Worm (Caenorhabditis elegans) whole organism, L4 larva: ENCODE data around the gene gst-34.

ENCODE experiments used
- ZK337.2 ChIP-seq: fragments of 200-800 bp; sonication (Bioruptor generic); IDR thresholded peaks from 2 replicates; pipeline ENCODE4 v1.3.6; 2022; ENCODE audit warnings: missing genetic modification reagents, missing genetic modification characterization, missing compliant biosample characterization
- aha-1 ChIP-seq: fragments of 150-350 bp; peaks from one replicate; lab custom pipeline; 2014; ENCODE audit warnings: missing biosample characterization, missing genetic modification characterization
- ama-1 ChIP-seq: fragments of 150-350 bp; optimal IDR thresholded peaks from 2 replicates; lab custom pipeline; 2014; ENCODE audit warnings: inconsistent platforms, mixed read lengths
- arid-1 ChIP-seq: fragments of 200-800 bp; sonication (Bioruptor generic); conservative IDR thresholded peaks from 2 replicates; pipeline ENCODE4 v1.3.6; 2022; ENCODE audit warnings: missing genetic modification reagents, missing genetic modification characterization, missing compliant biosample characterization
- ceh-62 ChIP-seq: sonication (generic microtip); optimal IDR thresholded peaks from 2 replicates; lab custom pipeline; 2017; ENCODE audit warnings: missing biosample characterization, missing genetic modification characterization
- daf-12 ChIP-seq: fragments of 150-350 bp; optimal IDR thresholded peaks from 2 replicates; lab custom pipeline; 2014; ENCODE audit warnings: missing biosample characterization, missing genetic modification reagents, missing genetic modification characterization
- daf-16 ChIP-seq, 3 experiments: sonication (generic microtip); optimal IDR thresholded peaks; 2 replicates each; lab custom pipeline; 2016 to 2017; ENCODE audit warnings: missing genetic modification characterization in 3 of 3, missing genetic modification reagents in 3 of 3, mild to moderate bottlenecking in 2 of 3, missing compliant biosample characterization in 2 of 3, missing biosample characterization in 1 of 3, moderate library complexity in 1 of 3
- dmd-8 ChIP-seq: fragments of 200-800 bp; sonication (Bioruptor generic); IDR thresholded peaks from 2 replicates; pipeline ENCODE4 v1.3.6; 2022; ENCODE audit warnings: missing genetic modification characterization, missing compliant biosample characterization
- dmd-9 ChIP-seq: fragments of 200-800 bp; sonication (Bioruptor generic); IDR thresholded peaks from 2 replicates; pipeline ENCODE4 v1.3.6; 2022; ENCODE audit warnings: missing genetic modification reagents, missing genetic modification characterization, missing compliant biosample characterization
- egl-43 ChIP-seq: fragments of 200-800 bp; sonication (Bioruptor generic); IDR thresholded peaks from 2 replicates; pipeline ENCODE4 v1.3.6; 2022; ENCODE audit warnings: missing genetic modification reagents, missing genetic modification characterization, missing compliant biosample characterization
- hlh-11 ChIP-seq: fragments of 200-800 bp; sonication (Bioruptor generic); optimal IDR thresholded peaks from 2 replicates; lab custom pipeline; 2018; ENCODE audit warnings: mild to moderate bottlenecking, missing genetic modification characterization, missing compliant biosample characterization
- hmg-1.1 ChIP-seq: fragments of 200-800 bp; sonication (Bioruptor generic); IDR thresholded peaks from 2 replicates; pipeline ENCODE4 v1.3.6; 2022; ENCODE audit warnings: missing genetic modification reagents, missing genetic modification characterization, missing compliant biosample characterization
- jun-1 ChIP-seq: fragments of 150-350 bp; optimal IDR thresholded peaks from 2 replicates; lab custom pipeline; 2014; ENCODE audit warnings: missing biosample characterization, missing genetic modification reagents, missing genetic modification characterization
- lin-38 ChIP-seq: fragments of 200-800 bp; sonication (Bioruptor generic); IDR thresholded peaks from 2 replicates; pipeline ENCODE4 v1.3.6; 2022; ENCODE audit warnings: missing genetic modification reagents, missing genetic modification characterization, missing compliant biosample characterization
- lir-3 ChIP-seq: sonication (generic microtip); optimal IDR thresholded peaks from 2 replicates; lab custom pipeline; 2016; ENCODE audit warnings: mild to moderate bottlenecking, missing genetic modification characterization, missing compliant biosample characterization
- madf-9 ChIP-seq: fragments of 200-800 bp; sonication (Bioruptor generic); conservative IDR thresholded peaks from 2 replicates; pipeline ENCODE4 v1.3.6; 2022; ENCODE audit warnings: missing genetic modification reagents, missing genetic modification characterization, missing compliant biosample characterization
- mdt-29 ChIP-seq: fragments of 200-800 bp; sonication (Bioruptor generic); IDR thresholded peaks from 2 replicates; pipeline ENCODE4 v1.3.6; 2022; ENCODE audit warnings: missing genetic modification reagents, missing genetic modification characterization, missing compliant biosample characterization
- mep-1 ChIP-seq: fragments of 150-350 bp; sonication (generic microtip); optimal IDR thresholded peaks from 3 replicates; lab custom pipeline; 2014; ENCODE audit warnings: missing biosample characterization, missing genetic modification characterization
- mes-2 ChIP-seq: sonication (generic microtip); optimal IDR thresholded peaks from 2 replicates; lab custom pipeline; 2016; ENCODE audit warnings: missing genotype, mild to moderate bottlenecking, missing genetic modification characterization, missing compliant biosample characterization; ENCODE audit not compliant: poor library complexity, severe bottlenecking
- mxl-2 ChIP-seq: fragments of 200-800 bp; sonication (Bioruptor generic); conservative IDR thresholded peaks from 2 replicates; pipeline ENCODE4 v1.3.6; 2022; ENCODE audit warnings: missing genetic modification reagents, missing genetic modification characterization, missing compliant biosample characterization
- mxl-3 ChIP-seq: fragments of 200-800 bp; sonication (Bioruptor generic); optimal IDR thresholded peaks from 2 replicates; lab custom pipeline; 2018; ENCODE audit warnings: mild to moderate bottlenecking, missing genetic modification characterization, missing compliant biosample characterization
- nhr-11 ChIP-seq: fragments of 150-350 bp; optimal IDR thresholded peaks from 2 replicates; lab custom pipeline; 2014; ENCODE audit warnings: missing biosample characterization, missing genetic modification characterization
- nhr-42 ChIP-seq: fragments of 200-800 bp; sonication (Bioruptor generic); IDR thresholded peaks from 2 replicates; pipeline ENCODE4 v1.3.6; 2022; ENCODE audit warnings: missing genetic modification characterization, missing compliant biosample characterization
- nhr-77 ChIP-seq: fragments of 150-350 bp; optimal IDR thresholded peaks from 2 replicates; lab custom pipeline; 2014; ENCODE audit warnings: missing biosample characterization, missing genetic modification characterization
- pha-4 ChIP-seq, 2 experiments: fragments of 150-350 bp in 1 of 2; fragments of 200-800 bp in 1 of 2; sonication (Bioruptor generic) in 1 of 2; IDR thresholded peaks in 1 of 2; optimal IDR thresholded peaks in 1 of 2; 2 replicates each; pipeline versions ENCODE4 v1.3.6 to Lab custom; 2014 to 2022; ENCODE audit warnings: missing genetic modification characterization in 2 of 2, missing genetic modification reagents in 2 of 2, missing biosample characterization in 1 of 2, missing compliant biosample characterization in 1 of 2
- rbr-2 ChIP-seq: sonication (generic microtip); optimal IDR thresholded peaks from 2 replicates; lab custom pipeline; 2016; ENCODE audit warnings: missing genotype, missing genetic modification characterization, missing compliant biosample characterization
- set-16 ChIP-seq: fragments of 200-800 bp; sonication (Bioruptor generic); IDR thresholded peaks from 2 replicates; pipeline ENCODE4 v1.3.6; 2022; ENCODE audit warnings: missing genetic modification reagents, missing genetic modification characterization, missing compliant biosample characterization
- tag-97 ChIP-seq: fragments of 200-800 bp; sonication (Bioruptor generic); IDR thresholded peaks from 2 replicates; pipeline ENCODE4 v1.3.6; 2022; ENCODE audit warnings: missing genetic modification characterization, missing compliant biosample characterization
- unc-130 ChIP-seq: sonication (generic microtip); optimal IDR thresholded peaks from 2 replicates; lab custom pipeline; 2016; ENCODE audit warnings: missing genetic modification reagents, missing genetic modification characterization, missing compliant biosample characterization
- unc-62 ChIP-seq, 3 experiments: fragments of 150-350 bp in 1 of 3; sonication (generic microtip); optimal IDR thresholded peaks in 2 of 3; peaks in 1 of 3; 1 replicate in 1 of 3; 2 replicates in 2 of 3; lab custom pipeline; 2014 to 2017; ENCODE audit warnings: missing biosample characterization in 3 of 3, missing genetic modification characterization in 3 of 3, missing genetic modification reagents in 3 of 3, missing genotype in 1 of 3
- vab-7 ChIP-seq: fragments of 200-800 bp; sonication (Bioruptor generic); IDR thresholded peaks from 2 replicates; pipeline ENCODE4 v1.3.6; 2022; ENCODE audit warnings: missing genetic modification reagents, missing genetic modification characterization, missing compliant biosample characterization
- zip-11 ChIP-seq: fragments of 200-800 bp; sonication (Bioruptor generic); IDR thresholded peaks from 2 replicates; pipeline ENCODE4 v1.3.6; 2022; ENCODE audit warnings: missing genetic modification characterization, missing compliant biosample characterization
- ztf-11 ChIP-seq: fragments of 150-350 bp; optimal IDR thresholded peaks from 2 replicates; lab custom pipeline; 2014; ENCODE audit warnings: missing biosample characterization, missing genetic modification characterization

Gene gst-34

ce11 chrII:15220116-15220515 lies 37.1 kb upstream of the gst-34 start:
- TF ChIP-seq nhr-42 (GFP tag; lab: Robert Waterston, UW) (0 out of 2 replicates have a peak, but pooled peaks have one; percentile 16), set-16 (GFP tag; lab: Robert Waterston, UW) (peak; percentile 88), ztf-11 (tag; lab: Kevin White, UChicago) (no peak), nhr-77 (tag; lab: Kevin White, UChicago) (no peak), mdt-29 (0 out of 2 replicates have a peak, but pooled peaks have one; percentile 7), zip-11 (GFP tag; lab: Robert Waterston, UW) (0 out of 2 replicates have a peak, but pooled peaks have one; percentile 32)

- TF ChIP-seq aha-1 (tag; lab: Kevin White, UChicago) (no peak), nhr-11 (tag; lab: Kevin White, UChicago) (no peak), set-16 (GFP tag; lab: Robert Waterston, UW) (no peak), daf-16 (GFP tag; optimal IDR thresholded peaks at IDR 0.05; lab: Kevin White, UChicago) (no peak), daf-16 (tag; optimal IDR thresholded peaks at IDR 0.05; lab: Kevin White, UChicago) (peak; percentile 6), daf-12 (tag; lab: Kevin White, UChicago) (no peak), ama-1 (lab: Kevin White, UChicago) (peak; percentile 37), unc-62 (GFP tag; optimal IDR thresholded peaks at IDR 0.05 in 1 of 2; lab: Kevin White, UChicago) (peak in 1 of 2 experiments; percentile 40), unc-62 (tag; optimal IDR thresholded peaks at IDR 0.05; lab: Kevin White, UChicago) (no peak)
Observed at ce11 chrII:15219033-15219432, 36.0 kb upstream of the gst-34 start.

ce11 chrII:15218609-15219008 lies 35.6 kb upstream of the gst-34 start:
- TF ChIP-seq nhr-42 (GFP tag; lab: Robert Waterston, UW) (peak; percentile 26; the same call in 1 of the 2 replicates), ceh-62 (tag; lab: Kevin White, UChicago) (no peak), tag-97 (GFP tag; lab: Robert Waterston, UW) (no peak), aha-1 (tag; lab: Kevin White, UChicago) (peak; percentile 5), nhr-77 (tag; lab: Kevin White, UChicago) (no peak), unc-130 (no peak), set-16 (GFP tag; lab: Robert Waterston, UW) (peak; percentile 70; the same call in 1 of the 2 replicates), jun-1 (tag; lab: Kevin White, UChicago) (no peak)

ce11 chrII:15217949-15218348 lies 34.9 kb upstream of the gst-34 start:
- no peak for TF ChIP-seq dmd-9
- TF ChIP-seq vab-7, result no peak
- TF ChIP-seq hlh-11 (tag; lab: Kevin White, UChicago), result peak; percentile 34
- TF ChIP-seq nhr-42 (GFP tag; lab: Robert Waterston, UW), result peak; percentile 53; the same call in 1 of the 2 replicates
- TF ChIP-seq egl-43 (GFP tag; lab: Robert Waterston, UW), result 0 out of 2 replicates have a peak, but pooled peaks have one; percentile 26
- TF ChIP-seq mxl-3 (GFP tag; lab: Kevin White, UChicago), result peak; percentile 18
- TF ChIP-seq arid-1 (GFP tag; lab: Robert Waterston, UW), result 0 out of 2 replicates have a peak, but pooled peaks have one; percentile 36
- peak; percentile 97 for TF ChIP-seq set-16 (GFP tag; lab: Robert Waterston, UW)
- 0 out of 2 replicates have a peak, but pooled peaks have one; percentile 20 for TF ChIP-seq madf-9 (GFP tag; lab: Robert Waterston, UW)
- no peak for TF ChIP-seq mxl-2
- no peak for TF ChIP-seq rbr-2 (tag; lab: Kevin White, UChicago)
- TF ChIP-seq pha-4 (GFP tag; IDR thresholded peaks at IDR 0.05; lab: Robert Waterston, UW), result peak; percentile 71; the same call in 1 of the 2 replicates
- TF ChIP-seq pha-4 (tag; optimal IDR thresholded peaks at IDR 0.05; lab: Kevin White, UChicago), result no peak
- TF ChIP-seq ZK337.2 (GFP tag; lab: Robert Waterston, UW), result 0 out of 2 replicates have a peak, but pooled peaks have one; percentile 27
- TF ChIP-seq, all 104 proteins: peak for 9

- peak; percentile 21 for TF ChIP-seq mes-2
- 0 out of 2 replicates have a peak, but pooled peaks have one; percentile 25 for TF ChIP-seq nhr-42 (GFP tag; lab: Robert Waterston, UW)
- no peak for TF ChIP-seq lir-3 (tag; lab: Kevin White, UChicago)
- no peak for TF ChIP-seq lin-38
- TF ChIP-seq ama-1 (lab: Kevin White, UChicago), result no peak
- TF ChIP-seq daf-12 (tag; lab: Kevin White, UChicago), result no peak
- no peak for TF ChIP-seq dmd-8 (GFP tag; lab: Robert Waterston, UW)
- TF ChIP-seq hmg-1.1 (GFP tag; lab: Robert Waterston, UW), result 0 out of 2 replicates have a peak, but pooled peaks have one; percentile 27
- peak; percentile 13 for TF ChIP-seq mep-1 (tag; lab: Kevin White, UChicago)
- TF ChIP-seq jun-1 (tag; lab: Kevin White, UChicago), result no peak
Observed at ce11 chrII:15213732-15214131, 30.7 kb upstream of the gst-34 start.
